Fruit fly (Drosophila melanogaster): ENCODE results near the gene Lip1.

The Lip1 gene

DNA sequence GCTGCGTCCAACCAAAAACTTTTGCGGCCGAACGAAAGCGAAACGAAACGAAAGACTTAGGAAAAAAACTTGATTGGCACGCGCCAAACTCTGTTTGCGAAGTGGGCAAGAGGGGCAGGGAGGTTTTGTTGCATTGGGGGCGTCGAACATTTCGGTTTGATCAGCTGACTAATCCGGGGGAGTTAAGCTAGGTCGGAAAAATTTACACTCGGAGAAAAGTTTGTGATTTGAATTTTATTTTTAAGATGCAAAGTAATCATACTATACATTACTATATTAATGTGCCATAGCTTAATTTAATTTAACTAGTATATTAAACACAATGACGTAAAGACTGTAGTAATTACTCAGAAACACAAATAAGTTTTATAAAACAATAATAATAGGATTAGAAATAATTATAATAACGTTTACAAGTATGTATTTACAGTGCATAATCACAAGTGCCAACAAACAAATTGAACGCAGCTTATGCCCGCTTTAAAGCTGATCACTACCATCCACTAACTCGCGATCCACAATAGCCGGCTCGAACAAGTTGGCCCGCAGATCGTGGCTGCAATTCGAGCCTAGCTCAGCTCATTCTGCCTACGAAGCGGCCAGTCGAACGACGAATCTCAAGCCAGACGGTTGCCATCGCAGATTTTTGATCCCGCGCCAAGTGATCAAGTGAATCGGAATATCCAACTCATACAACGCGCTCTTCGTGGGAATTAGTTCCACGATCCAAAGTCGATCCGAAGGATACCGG, 39.7 kb downstream of the Lip1 start, which contains the start of gene CG31871 (continued):
- peak; percentile 21 for TF ChIP-seq CG1602 (GFP tag; optimal IDR thresholded peaks at IDR 0.05)
- no peak for TF ChIP-seq ham (GFP tag; IDR thresholded peaks at IDR 0.05)
- peak; percentile 25 for TF ChIP-seq CG2120 (GFP tag; optimal IDR thresholded peaks at IDR 0.05)
- no peak for TF ChIP-seq CG8944 (GFP tag; optimal IDR thresholded peaks at IDR 0.05)
- peak; percentile 46 for TF ChIP-seq CG6813 (GFP tag; optimal IDR thresholded peaks at IDR 0.05)
- no peak for TF ChIP-seq B-H2 (GFP tag; optimal IDR thresholded peaks at IDR 0.05)
- no peak for TF ChIP-seq Ets65A (GFP tag)
- TF ChIP-seq CG3995 (GFP tag; optimal IDR thresholded peaks at IDR 0.05) = no peak
- TF ChIP-seq CG1832 (GFP tag; optimal IDR thresholded peaks at IDR 0.05) = no peak
- peak; percentile 35 for TF ChIP-seq CG12942 (GFP tag; optimal IDR thresholded peaks at IDR 0.05)
- no peak for TF ChIP-seq lbe (GFP tag; optimal IDR thresholded peaks at IDR 0.05)
- peak; percentile 29; the same call in 2 of the 3 replicates for TF ChIP-seq CG14050 (GFP tag; IDR thresholded peaks at IDR 0.05)
- no peak for TF ChIP-seq CG13624 (GFP tag; optimal IDR thresholded peaks at IDR 0.05)
- no peak for TF ChIP-seq sob (GFP tag; IDR thresholded peaks at IDR 0.05)
- peak; percentile 57 for TF ChIP-seq caup (GFP tag; optimal IDR thresholded peaks at IDR 0.05; ENCODE audit: severe bottlenecking)
- TF ChIP-seq abd-A (tag; optimal IDR thresholded peaks at IDR 0.05) = no peak
- no peak for TF ChIP-seq Hmx (GFP tag; optimal IDR thresholded peaks at IDR 0.05)
- TF ChIP-seq CG10267 (tag; optimal IDR thresholded peaks at IDR 0.05) = peak; percentile 72
- TF ChIP-seq Meics (GFP tag; optimal IDR thresholded peaks at IDR 0.05) = peak; percentile 75
- peak; percentile 89 for TF ChIP-seq dmrt99B (tag; optimal IDR thresholded peaks at IDR 0.05)
- TF ChIP-seq D19A (tag; optimal IDR thresholded peaks at IDR 0.05) = no peak
- TF ChIP-seq Hsf (GFP tag; optimal IDR thresholded peaks at IDR 0.05) = peak; percentile 30
- TF ChIP-seq CG17829 (tag; optimal IDR thresholded peaks at IDR 0.05) = peak; percentile 80
- TF ChIP-seq Gug (GFP tag; IDR thresholded peaks at IDR 0.05) = no peak
- no peak for TF ChIP-seq ftz-f1 (GFP tag; optimal IDR thresholded peaks at IDR 0.05)
- no peak for TF ChIP-seq CG30431 (GFP tag; optimal IDR thresholded peaks at IDR 0.05)
- TF ChIP-seq Elba2 (GFP tag; optimal IDR thresholded peaks at IDR 0.05) = no peak
- TF ChIP-seq otp (GFP tag; IDR thresholded peaks at IDR 0.05) = no peak
- no peak for TF ChIP-seq sc (optimal IDR thresholded peaks at IDR 0.05)
- peak; percentile 40 for TF ChIP-seq sc (GFP tag; optimal IDR thresholded peaks at IDR 0.05)
- TF ChIP-seq chif (GFP tag; optimal IDR thresholded peaks at IDR 0.05) = peak in 1 of 2 experiments; percentile 12
- TF ChIP-seq Atf-2 (GFP tag; optimal IDR thresholded peaks at IDR 0.05) = no peak
- TF ChIP-seq CG13123 (GFP tag; optimal IDR thresholded peaks at IDR 0.05) = peak; percentile 27
- TF ChIP-seq oc (tag; optimal IDR thresholded peaks at IDR 0.05) = peak; percentile 83
- peak; percentile 6 for TF ChIP-seq bab2 (GFP tag; optimal IDR thresholded peaks at IDR 0.05)
- no peak for TF ChIP-seq CG15073 (GFP tag; optimal IDR thresholded peaks at IDR 0.05)
- TF ChIP-seq Abd-B (GFP tag; optimal IDR thresholded peaks at IDR 0.05) = peak; percentile 70
- no peak for TF ChIP-seq CG34376 (GFP tag; optimal IDR thresholded peaks at IDR 0.05)
- TF ChIP-seq CG32532 (GFP tag; IDR thresholded peaks at IDR 0.05) = peak; percentile 69
- no peak for TF ChIP-seq Sin3A (optimal IDR thresholded peaks at IDR 0.05)
- TF ChIP-seq Sox100B (GFP tag; optimal IDR thresholded peaks at IDR 0.05) = peak; percentile 84
- TF ChIP-seq CG2678 (tag; optimal IDR thresholded peaks at IDR 0.05) = peak; percentile 88
- TF ChIP-seq Scr (GFP tag; IDR thresholded peaks at IDR 0.05; ENCODE audit: partially characterized antibody) = no peak
- peak; percentile 65 for TF ChIP-seq run (tag; optimal IDR thresholded peaks at IDR 0.05)
- peak; percentile 39 for TF ChIP-seq tio (GFP tag; optimal IDR thresholded peaks at IDR 0.05)
- no peak for TF ChIP-seq CG16863 (GFP tag; optimal IDR thresholded peaks at IDR 0.05)
- peak; percentile 92 for TF ChIP-seq klu (GFP tag; IDR thresholded peaks at IDR 0.05)
- TF ChIP-seq CG9437 (GFP tag; optimal IDR thresholded peaks at IDR 0.05) = peak; percentile 65
- peak; percentile 75 for TF ChIP-seq tap (tag; optimal IDR thresholded peaks at IDR 0.05)
- peak; percentile 62 for TF ChIP-seq ATbp (GFP tag; optimal IDR thresholded peaks at IDR 0.05)
- TF ChIP-seq CG1233 (GFP tag; optimal IDR thresholded peaks at IDR 0.05) = peak; percentile 53
